Fruit fly (Drosophila melanogaster): ENCODE results near the gene CG46412.
A peak's percentile ranks its signal among the peaks of the same experiment; 100 is the strongest.

CG46412 gene

DNA sequence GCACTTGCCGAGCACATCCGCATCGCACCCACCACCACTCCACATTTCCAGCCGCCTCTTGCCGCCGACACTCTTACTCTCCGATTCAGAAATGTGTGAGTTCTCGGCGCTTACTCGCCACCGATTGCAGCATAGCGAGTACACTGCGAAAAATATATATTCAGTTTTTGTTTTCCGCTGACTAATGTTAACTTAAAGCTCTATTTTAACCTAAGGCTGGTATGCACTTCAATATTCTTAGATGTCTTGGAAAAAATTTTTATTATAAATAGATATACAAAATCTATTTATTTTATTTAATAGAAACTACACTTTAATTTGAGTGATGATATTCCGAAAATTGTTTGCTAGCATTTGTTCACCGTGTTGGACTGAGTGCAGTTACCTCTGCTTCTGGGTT, 35.4 kb upstream of the CG46412 start (continued):
- no peak for TF ChIP-seq Sox14 (GFP tag; optimal IDR thresholded peaks at IDR 0.05)
- no peak for TF ChIP-seq Ets21C (GFP tag; optimal IDR thresholded peaks at IDR 0.05)
- TF ChIP-seq Hr4 (GFP tag; optimal IDR thresholded peaks at IDR 0.05) = peak; percentile 5
- 0 out of 3 replicates have a peak, but pooled peaks have one; percentile 23 for TF ChIP-seq CG6163 (GFP tag; IDR thresholded peaks at IDR 0.05)
- TF ChIP-seq CG6808 (GFP tag; optimal IDR thresholded peaks at IDR 0.05) = peak; percentile 32
- TF ChIP-seq eg (GFP tag; IDR thresholded peaks at IDR 0.05) = 0 out of 3 replicates have a peak, but pooled peaks have one; percentile 19
- no peak for TF ChIP-seq Eip78C (GFP tag)
- peak; percentile 42 for TF ChIP-seq CG15336 (GFP tag; IDR thresholded peaks at IDR 0.05)
- TF ChIP-seq Ets96B (tag; optimal IDR thresholded peaks at IDR 0.05) = peak; percentile 54
- TF ChIP-seq CG8119 (GFP tag; IDR thresholded peaks at IDR 0.05) = peak; percentile 61
- TF ChIP-seq dsx (GFP tag; optimal IDR thresholded peaks at IDR 0.05; ENCODE audit: poor library complexity, severe bottlenecking) = peak; percentile 41
- TF ChIP-seq CG9139 (GFP tag; optimal IDR thresholded peaks at IDR 0.05) = no peak
- TF ChIP-seq net (GFP tag; optimal IDR thresholded peaks at IDR 0.05) = peak; percentile 7
- TF ChIP-seq Eip93F (GFP tag; optimal IDR thresholded peaks at IDR 0.05) = no peak

- no peak for TF ChIP-seq CG11294 (GFP tag; IDR thresholded peaks at IDR 0.05)
- TF ChIP-seq Eip78C (GFP tag) = peak; percentile 34
- peak; percentile 44 for TF ChIP-seq CG7368 (GFP tag; optimal IDR thresholded peaks at IDR 0.05)
Observed at dm6 chr3L:11596585-11597252, 32.8 kb upstream of the CG46412 start, which contains the start of gene CG7368. TSS of gene CG7368 (plus strand) at chr3L:11597202.

DNA sequence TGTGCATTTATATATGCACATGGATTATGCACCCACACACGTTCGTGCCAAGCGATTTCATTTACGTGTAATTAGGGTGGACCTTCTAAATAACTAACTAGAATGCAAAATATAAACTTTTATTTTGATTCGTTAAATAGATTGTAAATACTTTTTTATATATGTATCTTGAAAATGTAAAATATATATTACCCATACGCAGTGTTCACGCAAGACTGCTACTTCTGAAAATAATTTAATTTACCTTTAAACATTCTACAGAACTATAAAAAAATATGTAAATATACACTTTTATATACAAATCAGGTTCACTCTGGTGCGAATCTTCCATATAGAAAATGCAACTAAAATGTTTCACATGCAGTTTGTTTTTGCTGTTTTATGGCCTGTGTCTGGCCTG, 29.9 kb upstream of the CG46412 start:
- no peak for TF ChIP-seq CG8319 (GFP tag; optimal IDR thresholded peaks at IDR 0.05)
- TF ChIP-seq cyc (GFP tag; optimal IDR thresholded peaks at IDR 0.05) = no peak
- TF ChIP-seq CG6854 (GFP tag; optimal IDR thresholded peaks at IDR 0.05) = no peak
- no peak for TF ChIP-seq Hr39 (GFP tag; optimal IDR thresholded peaks at IDR 0.05)
- peak; percentile 21 for TF ChIP-seq acj6 (GFP tag; optimal IDR thresholded peaks at IDR 0.05)
- TF ChIP-seq Gug (GFP tag; IDR thresholded peaks at IDR 0.05) = peak; percentile 33; the same call in 1 of the 2 replicates
- no peak for TF ChIP-seq Hr38 (GFP tag; optimal IDR thresholded peaks at IDR 0.05)
- peak; percentile 35 for TF ChIP-seq CG3032 (tag; optimal IDR thresholded peaks at IDR 0.05)
- no peak for TF ChIP-seq Sox102F (GFP tag; optimal IDR thresholded peaks at IDR 0.05)
- TF ChIP-seq CG6792 (GFP tag; optimal IDR thresholded peaks at IDR 0.05) = no peak
- no peak for TF ChIP-seq svp (GFP tag)
- TF ChIP-seq eg (GFP tag; IDR thresholded peaks at IDR 0.05) = 0 out of 3 replicates have a peak, but pooled peaks have one; percentile 54
- no peak for TF ChIP-seq dac (GFP tag; optimal IDR thresholded peaks at IDR 0.05)
- no peak for TF ChIP-seq Met (GFP tag; optimal IDR thresholded peaks at IDR 0.05)
- TF ChIP-seq CG11294 (GFP tag; IDR thresholded peaks at IDR 0.05) = no peak
- peak; percentile 29 for TF ChIP-seq CG6808 (GFP tag; optimal IDR thresholded peaks at IDR 0.05)
- peak; percentile 42 for TF ChIP-seq achi (GFP tag; optimal IDR thresholded peaks at IDR 0.05)
- TF ChIP-seq CG8119 (GFP tag; IDR thresholded peaks at IDR 0.05) = peak; percentile 82
- peak; percentile 22 for TF ChIP-seq CG34406 (GFP tag; optimal IDR thresholded peaks at IDR 0.05)
- TF ChIP-seq ss (GFP tag; optimal IDR thresholded peaks at IDR 0.05) = peak in 1 of 2 experiments; percentile 45
- TF ChIP-seq CG11762 (GFP tag; optimal IDR thresholded peaks at IDR 0.05; ENCODE audit: insufficient read depth) = no peak
- TF ChIP-seq CG3919 (GFP tag; optimal IDR thresholded peaks at IDR 0.05) = peak; percentile 33
- TF ChIP-seq CG31627 (GFP tag; optimal IDR thresholded peaks at IDR 0.05) = no peak
- TF ChIP-seq CG8632 (GFP tag; optimal IDR thresholded peaks at IDR 0.05) = peak; percentile 23
- no peak for TF ChIP-seq Smox (GFP tag; optimal IDR thresholded peaks at IDR 0.05)
- TF ChIP-seq Blimp-1 (GFP tag; optimal IDR thresholded peaks at IDR 0.05) = no peak
- TF ChIP-seq CG15336 (GFP tag; IDR thresholded peaks at IDR 0.05) = peak; percentile 75
- TF ChIP-seq Lpt (GFP tag; optimal IDR thresholded peaks at IDR 0.05) = peak; percentile 11
- TF ChIP-seq vri (GFP tag; optimal IDR thresholded peaks at IDR 0.05) = no peak
- peak; percentile 44 for TF ChIP-seq dsx (GFP tag; optimal IDR thresholded peaks at IDR 0.05; ENCODE audit: poor library complexity, severe bottlenecking)
- TF ChIP-seq CG11902 (GFP tag; optimal IDR thresholded peaks at IDR 0.05) = no peak
- TF ChIP-seq OdsH (GFP tag; optimal IDR thresholded peaks at IDR 0.05) = peak; percentile 28
- peak; percentile 60 for TF ChIP-seq Ets96B (tag; optimal IDR thresholded peaks at IDR 0.05)
- TF ChIP-seq esn (GFP tag; optimal IDR thresholded peaks at IDR 0.05) = peak; percentile 17
- TF ChIP-seq CG6163 (GFP tag; IDR thresholded peaks at IDR 0.05) = peak; percentile 61; the same call in 2 of the 3 replicates
- TF ChIP-seq Hr4 (GFP tag; optimal IDR thresholded peaks at IDR 0.05) = peak; percentile 42
- no peak for TF ChIP-seq fd85E (GFP tag; optimal IDR thresholded peaks at IDR 0.05)
- no peak for TF ChIP-seq Eip75B (GFP tag; optimal IDR thresholded peaks at IDR 0.05)
- TF ChIP-seq spab (GFP tag; optimal IDR thresholded peaks at IDR 0.05) = no peak
